Worm (Caenorhabditis elegans): ENCODE measurements around the gene F21D9.8.

F21D9.8 gene

ce11 chrV:19299262-19299661 lies 19.5 kb upstream of the F21D9.8 start, which contains the start of gene F55C9.14:
Gene F55C9.14 (plus strand): TSS chrV:19299562.
- TF ChIP-seq madf-3 (GFP tag; IDR thresholded peaks at IDR 0.05) (no peak), egrh-3 (GFP tag; IDR thresholded peaks at IDR 0.05) (no peak), unc-62 (GFP tag; optimal IDR thresholded peaks at IDR 0.05) (no peak), madf-10 (tag; optimal IDR thresholded peaks at IDR 0.05) (no peak), C17E4.6 (GFP tag; IDR thresholded peaks at IDR 0.05) (no peak), nfya-1 (tag; optimal IDR thresholded peaks at IDR 0.05; ENCODE audit: borderline replicate concordance, insufficient read depth) (no peak), fkh-3 (tag; optimal IDR thresholded peaks at IDR 0.05) (no peak), hmg-20 (GFP tag; IDR thresholded peaks at IDR 0.05) (no peak), F37B4.10 (GFP tag; IDR thresholded peaks at IDR 0.05) (no peak), nfyb-1 (GFP tag; IDR thresholded peaks at IDR 0.05) (no peak), hsf-1 (GFP tag; IDR thresholded peaks at IDR 0.05) (no peak), rec-8 (tag; optimal IDR thresholded peaks at IDR 0.05) (no peak), aptf-2 (GFP tag; conservative IDR thresholded peaks at IDR 0.05) (no peak), nhr-120 (GFP tag; IDR thresholded peaks at IDR 0.05) (no peak), mcd-1 (GFP tag; IDR thresholded peaks at IDR 0.05) (no peak), F57A8.1 (GFP tag; optimal IDR thresholded peaks at IDR 0.05) (no peak), xnd-1 (tag; optimal IDR thresholded peaks at IDR 0.05) (no peak), tbp1 (GFP tag; optimal IDR thresholded peaks at IDR 0.05) (no peak), him-1 (tag; optimal IDR thresholded peaks at IDR 0.05) (no peak)

ce11 chrV:19297510-19297909 lies 17.7 kb upstream of the F21D9.8 start, which contains the start of gene fbxb-60:
Gene fbxb-60 (plus strand): TSS chrV:19297810.
- TF ChIP-seq attf-3 (GFP tag; conservative IDR thresholded peaks at IDR 0.05) (no peak), chd-7 (tag; optimal IDR thresholded peaks at IDR 0.05) (no peak), F37B4.10 (GFP tag; IDR thresholded peaks at IDR 0.05) (no peak), F33H1.4 (GFP tag; IDR thresholded peaks at IDR 0.05) (no peak), somi-1 (GFP tag; optimal IDR thresholded peaks at IDR 0.05) (no peak), bed-2 (GFP tag; IDR thresholded peaks at IDR 0.05) (no peak), nhr-80 (tag; optimal IDR thresholded peaks at IDR 0.05) (no peak), hmg-20 (GFP tag; IDR thresholded peaks at IDR 0.05) (no peak), rpc-1 (optimal IDR thresholded peaks at IDR 0.05) (no peak), rpc-1 (tag; optimal IDR thresholded peaks at IDR 0.05) (no peak), ama-1 (optimal IDR thresholded peaks at IDR 0.05) (no peak), ama-1 (GFP tag; optimal IDR thresholded peaks at IDR 0.05) (no peak), ztf-25 (GFP tag; IDR thresholded peaks at IDR 0.05) (no peak), hrde-1 (tag; optimal IDR thresholded peaks at IDR 0.05; ENCODE audit: borderline replicate concordance) (no peak)

- TF ChIP-seq snpc-1.3 (tag; optimal IDR thresholded peaks at IDR 0.05; ENCODE audit: insufficient read depth) (no peak), attf-6 (GFP tag; IDR thresholded peaks at IDR 0.05) (no peak), F55B11.4 (tag; optimal IDR thresholded peaks at IDR 0.05; ENCODE audit: borderline replicate concordance, insufficient read depth) (no peak), mcd-1 (GFP tag; IDR thresholded peaks at IDR 0.05) (no peak), athp-1 (tag; optimal IDR thresholded peaks at IDR 0.05) (no peak), fkh-3 (tag; optimal IDR thresholded peaks at IDR 0.05) (no peak), nfya-2 (GFP tag; IDR thresholded peaks at IDR 0.05) (no peak), ztf-28 (GFP tag; IDR thresholded peaks at IDR 0.05) (no peak), ZK185.1 (tag; optimal IDR thresholded peaks at IDR 0.05; ENCODE audit: poor library complexity, severe bottlenecking) (no peak), rpc-1 (optimal IDR thresholded peaks at IDR 0.05) (no peak), rpc-1 (tag; optimal IDR thresholded peaks at IDR 0.05) (no peak), xnd-1 (tag; optimal IDR thresholded peaks at IDR 0.05) (no peak), hrde-1 (tag; optimal IDR thresholded peaks at IDR 0.05; ENCODE audit: borderline replicate concordance) (no peak), F39B2.1 (GFP tag; IDR thresholded peaks at IDR 0.05) (no peak), tlf-1 (GFP tag; optimal IDR thresholded peaks at IDR 0.05) (no peak), mxl-1 (tag; optimal IDR thresholded peaks at IDR 0.05) (no peak)
Observed at ce11 chrV:19296723-19297122, 16.9 kb upstream of the F21D9.8 start, which contains the start of gene F55C9.6. Gene F55C9.6 (minus strand): TSS chrV:19296823.
